Worm (Caenorhabditis elegans): ENCODE results near the gene pdi-1.

DNA sequence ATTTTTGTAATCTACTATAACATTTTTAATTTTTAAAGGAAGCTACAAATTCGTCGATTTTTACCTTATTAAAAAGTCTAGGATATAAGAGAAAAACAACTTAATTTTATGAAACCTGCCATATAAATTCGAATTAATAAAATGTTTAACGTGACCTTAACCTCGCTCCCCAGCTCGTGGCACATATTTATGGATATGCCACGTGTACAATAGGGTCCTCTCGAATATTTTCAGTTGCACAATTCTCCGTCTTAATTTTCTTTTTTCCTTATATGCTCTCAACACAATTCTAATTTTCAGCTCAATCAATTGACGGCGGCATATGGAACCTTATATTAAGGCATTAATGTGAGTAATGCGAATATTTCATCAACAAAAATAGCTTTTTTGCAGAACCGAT, 35.0 kb upstream of the pdi-1 start, which contains the start of gene F34D10.4:
- TF ChIP-seq sea-2 (GFP tag; optimal IDR thresholded peaks at IDR 0.05) (no peak), zag-1 (tag; optimal IDR thresholded peaks at IDR 0.05) (no peak), nfya-1 (tag; optimal IDR thresholded peaks at IDR 0.05; ENCODE audit: insufficient read depth) (no peak), nhr-237 (tag; optimal IDR thresholded peaks at IDR 0.05) (no peak), nhr-76 (tag; optimal IDR thresholded peaks at IDR 0.05) (no peak), nhr-28 (tag; optimal IDR thresholded peaks at IDR 0.05) (no peak)
